Worm (Caenorhabditis elegans) whole organism, L4 larva: ENCODE measurements around the gene ZK1010.10.
A peak's percentile ranks its signal among the peaks of the same experiment; 100 is the strongest.

ENCODE experiments used
- F26F4.8 ChIP-seq: fragments of 200-800 bp; sonication (Bioruptor generic); conservative IDR thresholded peaks from 2 replicates; pipeline ENCODE4 v1.3.6; 2022; ENCODE audit warnings: missing genetic modification characterization, missing compliant biosample characterization
- F37D6.2 ChIP-seq: sonication (generic microtip); optimal IDR thresholded peaks from 2 replicates; lab custom pipeline; 2016; ENCODE audit warnings: mild to moderate bottlenecking, missing genetic modification characterization, missing compliant biosample characterization
- R02D3.7 ChIP-seq: fragments of 150-350 bp; sonication (generic microtip); optimal IDR thresholded peaks from 3 replicates; lab custom pipeline; 2014; ENCODE audit warnings: missing biosample characterization, missing genetic modification characterization
- Y48G9A.11 ChIP-seq: fragments of 200-800 bp; sonication (Bioruptor generic); IDR thresholded peaks from 2 replicates; pipeline ENCODE4 v1.3.6; 2022; ENCODE audit warnings: missing genetic modification reagents, missing genetic modification characterization, missing compliant biosample characterization
- Y5F2A.4 ChIP-seq: fragments of 200-800 bp; sonication (Bioruptor generic); optimal IDR thresholded peaks from 2 replicates; lab custom pipeline; 2018; ENCODE audit warnings: mild to moderate bottlenecking, missing genetic modification characterization, missing compliant biosample characterization
- ZK337.2 ChIP-seq: fragments of 200-800 bp; sonication (Bioruptor generic); IDR thresholded peaks from 2 replicates; pipeline ENCODE4 v1.3.6; 2022; ENCODE audit warnings: missing genetic modification reagents, missing genetic modification characterization, missing compliant biosample characterization
- ZK546.5 ChIP-seq, 2 experiments: sonication (generic microtip); optimal IDR thresholded peaks; 2 replicates each; lab custom pipeline; 2017; ENCODE audit warnings: missing biosample characterization in 2 of 2, missing genetic modification characterization in 2 of 2
- aly-2 ChIP-seq: sonication (generic microtip); optimal IDR thresholded peaks from 2 replicates; lab custom pipeline; 2018; ENCODE audit warnings: missing biosample characterization, missing genetic modification characterization
- ama-1 ChIP-seq: fragments of 150-350 bp; optimal IDR thresholded peaks from 2 replicates; lab custom pipeline; 2014; ENCODE audit warnings: inconsistent platforms, mixed read lengths
- attf-4 ChIP-seq: sonication (generic microtip); optimal IDR thresholded peaks from 3 replicates; lab custom pipeline; 2017; ENCODE audit warnings: missing biosample characterization, missing genetic modification characterization
- ceh-28 ChIP-seq: fragments of 150-350 bp; optimal IDR thresholded peaks from 2 replicates; lab custom pipeline; 2014; ENCODE audit warnings: missing biosample characterization, missing genetic modification reagents, missing genetic modification characterization
- ceh-82 ChIP-seq: sonication (generic microtip); optimal IDR thresholded peaks from 2 replicates; lab custom pipeline; 2017; ENCODE audit warnings: missing biosample characterization, missing genetic modification characterization
- ces-1 ChIP-seq: fragments of 150-350 bp; sonication (generic microtip); optimal IDR thresholded peaks from 4 replicates; lab custom pipeline; 2014; ENCODE audit warnings: missing biosample characterization, missing genetic modification reagents, missing genetic modification characterization
- cey-2 ChIP-seq: sonication (generic microtip); optimal IDR thresholded peaks from 3 replicates; lab custom pipeline; 2017; ENCODE audit warnings: missing genetic modification characterization, mild to moderate bottlenecking, missing compliant biosample characterization, antibody characterized with exemption, borderline replicate concordance; ENCODE audit not compliant: insufficient read depth
- duxl-1 ChIP-seq: sonication (generic microtip); optimal IDR thresholded peaks from 2 replicates; lab custom pipeline; 2016; ENCODE audit warnings: mild to moderate bottlenecking, missing genetic modification characterization, moderate library complexity, missing compliant biosample characterization; ENCODE audit not compliant: poor library complexity
- dve-1 ChIP-seq: sonication (generic microtip); optimal IDR thresholded peaks from 2 replicates; lab custom pipeline; 2017; ENCODE audit warnings: antibody characterized with exemption, mild to moderate bottlenecking, missing genetic modification characterization, missing compliant biosample characterization; ENCODE audit not compliant: insufficient read depth
- fkh-10 ChIP-seq: fragments of 150-350 bp; optimal IDR thresholded peaks from 2 replicates; lab custom pipeline; 2014; ENCODE audit warnings: missing biosample characterization, missing genetic modification reagents, missing genetic modification characterization
- hif-1 ChIP-seq, 2 experiments: sonication (generic microtip); optimal IDR thresholded peaks; 2 replicates each; lab custom pipeline; 2016 to 2017; ENCODE audit warnings: missing compliant biosample characterization in 2 of 2, missing genetic modification characterization in 2 of 2, missing genetic modification reagents in 2 of 2, missing genotype in 2 of 2, mild to moderate bottlenecking in 1 of 2
- hlh-30 ChIP-seq: sonication (generic microtip); optimal IDR thresholded peaks from 2 replicates; lab custom pipeline; 2017; ENCODE audit warnings: antibody characterized with exemption, mild to moderate bottlenecking, missing genetic modification characterization, missing compliant biosample characterization; ENCODE audit not compliant: insufficient read depth
- hmg-1.1 ChIP-seq: fragments of 200-800 bp; sonication (Bioruptor generic); IDR thresholded peaks from 2 replicates; pipeline ENCODE4 v1.3.6; 2022; ENCODE audit warnings: missing genetic modification reagents, missing genetic modification characterization, missing compliant biosample characterization
- jun-1 ChIP-seq: fragments of 150-350 bp; optimal IDR thresholded peaks from 2 replicates; lab custom pipeline; 2014; ENCODE audit warnings: missing biosample characterization, missing genetic modification reagents, missing genetic modification characterization
- lin-13 ChIP-seq: fragments of 150-350 bp; optimal IDR thresholded peaks from 2 replicates; lab custom pipeline; 2014; ENCODE audit warnings: missing biosample characterization, missing genetic modification reagents, missing genetic modification characterization
- lin-29 ChIP-seq: fragments of 200-800 bp; sonication (Bioruptor generic); IDR thresholded peaks from 2 replicates; pipeline ENCODE4 v1.3.6; 2022; ENCODE audit warnings: missing genetic modification reagents, missing genetic modification characterization, missing compliant biosample characterization
- lin-39 ChIP-seq: fragments of 150-350 bp; optimal IDR thresholded peaks from 2 replicates; lab custom pipeline; 2014; ENCODE audit warnings: missing biosample characterization, missing genetic modification reagents, missing genetic modification characterization
- lir-3 ChIP-seq: sonication (generic microtip); optimal IDR thresholded peaks from 2 replicates; lab custom pipeline; 2016; ENCODE audit warnings: mild to moderate bottlenecking, missing genetic modification characterization, missing compliant biosample characterization
- lsy-2 ChIP-seq, 2 experiments: fragments of 150-350 bp in 1 of 2; sonication (generic microtip) in 1 of 2; optimal IDR thresholded peaks; 2 replicates each; lab custom pipeline; 2014 to 2017; ENCODE audit warnings: missing biosample characterization in 2 of 2, missing genetic modification characterization in 2 of 2
- mdl-1 ChIP-seq, 2 experiments: fragments of 150-350 bp in 1 of 2; sonication (generic microtip) in 1 of 2; optimal IDR thresholded peaks; 2 replicates each; lab custom pipeline; 2014 to 2017; ENCODE audit warnings: missing biosample characterization in 2 of 2, missing genetic modification characterization in 2 of 2
- mep-1 ChIP-seq: fragments of 150-350 bp; sonication (generic microtip); optimal IDR thresholded peaks from 3 replicates; lab custom pipeline; 2014; ENCODE audit warnings: missing biosample characterization, missing genetic modification characterization
- nhr-10 ChIP-seq: fragments of 150-350 bp; optimal IDR thresholded peaks from 2 replicates; lab custom pipeline; 2014; ENCODE audit warnings: missing biosample characterization, missing genetic modification characterization
- nhr-11 ChIP-seq: fragments of 150-350 bp; optimal IDR thresholded peaks from 2 replicates; lab custom pipeline; 2014; ENCODE audit warnings: missing biosample characterization, missing genetic modification characterization
- nhr-111 ChIP-seq: fragments of 200-800 bp; sonication (Bioruptor generic); optimal IDR thresholded peaks from 2 replicates; lab custom pipeline; 2018; ENCODE audit warnings: mild to moderate bottlenecking, missing genetic modification characterization, missing compliant biosample characterization
- nhr-25 ChIP-seq: sonication (generic microtip); optimal IDR thresholded peaks from 2 replicates; lab custom pipeline; 2017; ENCODE audit warnings: missing genetic modification characterization, mild to moderate bottlenecking, missing compliant biosample characterization, antibody characterized with exemption, moderate library complexity, borderline replicate concordance; ENCODE audit not compliant: insufficient read depth
- nhr-28 ChIP-seq: fragments of 150-350 bp; optimal IDR thresholded peaks from 2 replicates; lab custom pipeline; 2014; ENCODE audit warnings: missing biosample characterization, missing genetic modification characterization
- nhr-41 ChIP-seq: fragments of 200-800 bp; sonication (Bioruptor generic); IDR thresholded peaks from 2 replicates; pipeline ENCODE4 v1.3.6; 2022; ENCODE audit warnings: missing genetic modification reagents, missing genetic modification characterization, missing compliant biosample characterization
- nhr-77 ChIP-seq: fragments of 150-350 bp; optimal IDR thresholded peaks from 2 replicates; lab custom pipeline; 2014; ENCODE audit warnings: missing biosample characterization, missing genetic modification characterization
- pha-4 ChIP-seq, 2 experiments: fragments of 150-350 bp in 1 of 2; fragments of 200-800 bp in 1 of 2; sonication (Bioruptor generic) in 1 of 2; IDR thresholded peaks in 1 of 2; optimal IDR thresholded peaks in 1 of 2; 2 replicates each; pipeline versions ENCODE4 v1.3.6 to Lab custom; 2014 to 2022; ENCODE audit warnings: missing genetic modification characterization in 2 of 2, missing genetic modification reagents in 2 of 2, missing biosample characterization in 1 of 2, missing compliant biosample characterization in 1 of 2
- pqm-1 ChIP-seq: sonication (generic microtip); optimal IDR thresholded peaks from 2 replicates; lab custom pipeline; 2017; ENCODE audit warnings: missing biosample characterization, missing genetic modification characterization
- rbr-2 ChIP-seq: sonication (generic microtip); optimal IDR thresholded peaks from 2 replicates; lab custom pipeline; 2016; ENCODE audit warnings: missing genotype, missing genetic modification characterization, missing compliant biosample characterization
- set-16 ChIP-seq: fragments of 200-800 bp; sonication (Bioruptor generic); IDR thresholded peaks from 2 replicates; pipeline ENCODE4 v1.3.6; 2022; ENCODE audit warnings: missing genetic modification reagents, missing genetic modification characterization, missing compliant biosample characterization
- skn-1 ChIP-seq: fragments of 150-350 bp; optimal IDR thresholded peaks from 2 replicates; lab custom pipeline; 2014; ENCODE audit warnings: missing biosample characterization, missing genetic modification characterization
- snpc-4 ChIP-seq: fragments of 150-350 bp; optimal IDR thresholded peaks from 2 replicates; lab custom pipeline; 2014; ENCODE audit warnings: missing biosample characterization, missing genetic modification characterization
- spr-1 ChIP-seq: sonication (generic microtip); optimal IDR thresholded peaks from 2 replicates; lab custom pipeline; 2016; ENCODE audit warnings: mild to moderate bottlenecking, missing genetic modification characterization, missing compliant biosample characterization
- tag-97 ChIP-seq: fragments of 200-800 bp; sonication (Bioruptor generic); IDR thresholded peaks from 2 replicates; pipeline ENCODE4 v1.3.6; 2022; ENCODE audit warnings: missing genetic modification characterization, missing compliant biosample characterization
- unc-130 ChIP-seq: sonication (generic microtip); optimal IDR thresholded peaks from 2 replicates; lab custom pipeline; 2016; ENCODE audit warnings: missing genetic modification reagents, missing genetic modification characterization, missing compliant biosample characterization
- unc-39 ChIP-seq: sonication (generic microtip); optimal IDR thresholded peaks from 2 replicates; lab custom pipeline; 2017; ENCODE audit warnings: missing biosample characterization, missing genetic modification characterization
- unc-62 ChIP-seq, 3 experiments: fragments of 150-350 bp in 1 of 3; sonication (generic microtip); optimal IDR thresholded peaks in 2 of 3; peaks in 1 of 3; 1 replicate in 1 of 3; 2 replicates in 2 of 3; lab custom pipeline; 2014 to 2017; ENCODE audit warnings: missing biosample characterization in 3 of 3, missing genetic modification characterization in 3 of 3, missing genetic modification reagents in 3 of 3, missing genotype in 1 of 3
- vab-7 ChIP-seq: fragments of 200-800 bp; sonication (Bioruptor generic); IDR thresholded peaks from 2 replicates; pipeline ENCODE4 v1.3.6; 2022; ENCODE audit warnings: missing genetic modification reagents, missing genetic modification characterization, missing compliant biosample characterization
- zag-1 ChIP-seq: fragments of 150-350 bp; optimal IDR thresholded peaks from 2 replicates; lab custom pipeline; 2014; ENCODE audit warnings: missing biosample characterization, missing genetic modification characterization
- zfp-3 ChIP-seq: fragments of 200-800 bp; sonication (Bioruptor generic); conservative IDR thresholded peaks from 2 replicates; pipeline ENCODE4 v1.3.6; 2022; ENCODE audit warnings: missing genetic modification reagents, missing genetic modification characterization, missing compliant biosample characterization
- zip-11 ChIP-seq: fragments of 200-800 bp; sonication (Bioruptor generic); IDR thresholded peaks from 2 replicates; pipeline ENCODE4 v1.3.6; 2022; ENCODE audit warnings: missing genetic modification characterization, missing compliant biosample characterization
- zip-2 ChIP-seq: fragments of 150-350 bp; optimal IDR thresholded peaks from 2 replicates; lab custom pipeline; 2014; ENCODE audit warnings: missing biosample characterization, missing genetic modification characterization

Gene ZK1010.10

DNA sequence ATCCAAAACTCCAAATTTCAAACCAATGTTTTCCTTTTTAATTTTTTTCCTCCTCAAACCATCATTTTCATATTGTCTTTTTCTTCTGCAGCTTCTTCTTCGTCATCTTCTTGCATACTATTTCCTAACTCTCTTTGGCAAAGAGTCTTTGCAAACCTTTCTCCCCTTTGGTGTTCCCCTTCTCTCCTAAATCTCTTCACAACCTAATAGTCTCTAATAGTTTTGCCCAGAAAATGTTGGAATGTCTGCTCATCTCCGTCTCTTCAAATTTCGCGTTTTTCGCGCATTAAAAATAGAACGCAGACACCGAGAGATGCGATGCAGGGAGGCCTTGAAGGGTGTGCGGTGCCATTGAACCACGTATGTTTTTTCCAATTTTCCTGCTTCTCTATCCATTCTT is at the start of gene ZK1010.10:
Gene ZK1010.10, plus strand, starts transcription at position 286 of the 400 bp plus-strand sequence.
- peak; percentile 34 for TF ChIP-seq rbr-2 (tag; lab: Kevin White, UChicago)
- TF ChIP-seq nhr-25 (tag; lab: Kevin White, UChicago), result no peak
- TF ChIP-seq hif-1 (tag; optimal IDR thresholded peaks at IDR 0.05; lab: Kevin White, UChicago), result no peak
- TF ChIP-seq set-16 (GFP tag; lab: Robert Waterston, UW), result no peak
- TF ChIP-seq hlh-30 (tag; lab: Kevin White, UChicago), result no peak
- no peak for TF ChIP-seq nhr-41 (GFP tag; lab: Robert Waterston, UW)
- TF ChIP-seq ceh-28 (tag; lab: Kevin White, UChicago), result no peak
- peak; percentile 6 for TF ChIP-seq jun-1
- no peak for TF ChIP-seq ZK337.2
- TF ChIP-seq zfp-3 (GFP tag; lab: Robert Waterston, UW), result no peak
- no peak for TF ChIP-seq tag-97 (GFP tag; lab: Robert Waterston, UW)
- TF ChIP-seq mep-1 (tag; lab: Kevin White, UChicago), result no peak
- no peak for TF ChIP-seq cey-2 (tag; lab: Kevin White, UChicago)
- TF ChIP-seq F37D6.2 (tag; lab: Kevin White, UChicago), result no peak
- peak in 1 of 2 experiments; percentile 73 for TF ChIP-seq lsy-2 (tag; optimal IDR thresholded peaks at IDR 0.05; lab: Kevin White, UChicago)
- no peak for TF ChIP-seq nhr-11 (tag; lab: Kevin White, UChicago)
- TF ChIP-seq duxl-1 (tag; lab: Kevin White, UChicago), result no peak
- no peak for TF ChIP-seq zip-2 (tag; lab: Kevin White, UChicago)
- no peak for TF ChIP-seq vab-7 (GFP tag; lab: Robert Waterston, UW)
- TF ChIP-seq pqm-1 (tag; lab: Kevin White, UChicago), result no peak
- no peak for TF ChIP-seq unc-39
- TF ChIP-seq R02D3.7 (tag; lab: Kevin White, UChicago), result no peak
- no peak for TF ChIP-seq nhr-10 (tag; lab: Kevin White, UChicago)
- no peak for TF ChIP-seq ces-1 (GFP tag; lab: Kevin White, UChicago)
- TF ChIP-seq ZK546.5 (tag; optimal IDR thresholded peaks at IDR 0.05; lab: Kevin White, UChicago), result no peak
- no peak for TF ChIP-seq Y48G9A.11 (GFP tag; lab: Robert Waterston, UW)
- no peak for TF ChIP-seq pha-4 (GFP tag; IDR thresholded peaks at IDR 0.05; lab: Robert Waterston, UW)
- no peak for TF ChIP-seq pha-4 (tag; optimal IDR thresholded peaks at IDR 0.05; lab: Kevin White, UChicago)
- no peak for TF ChIP-seq Y5F2A.4 (GFP tag; lab: Kevin White, UChicago)
- peak in 1 of 2 experiments; percentile 10 for TF ChIP-seq mdl-1 (tag; optimal IDR thresholded peaks at IDR 0.05; lab: Kevin White, UChicago)
- TF ChIP-seq nhr-77 (tag; lab: Kevin White, UChicago), result no peak
- no peak for TF ChIP-seq zip-11 (GFP tag; lab: Robert Waterston, UW)
- TF ChIP-seq hmg-1.1 (GFP tag; lab: Robert Waterston, UW), result peak; percentile 58; the same call in 1 of the 2 replicates
- TF ChIP-seq nhr-28 (tag; lab: Kevin White, UChicago), result no peak
- no peak for TF ChIP-seq lin-29 (GFP tag; lab: Robert Waterston, UW)
- TF ChIP-seq dve-1 (tag; lab: Kevin White, UChicago), result no peak
- no peak for TF ChIP-seq unc-130
- no peak for TF ChIP-seq ama-1
- TF ChIP-seq aly-2, result no peak
- TF ChIP-seq lir-3, result no peak
- no peak for TF ChIP-seq F26F4.8 (GFP tag; lab: Robert Waterston, UW)
- no peak for TF ChIP-seq spr-1
- no peak for TF ChIP-seq attf-4 (tag; lab: Kevin White, UChicago)
- TF ChIP-seq skn-1 (tag; lab: Kevin White, UChicago), result no peak
- no peak for TF ChIP-seq zag-1 (tag; lab: Kevin White, UChicago)
- TF ChIP-seq lin-13 (GFP tag; lab: Kevin White, UChicago), result no peak
- TF ChIP-seq nhr-111 (GFP tag; lab: Kevin White, UChicago), result no peak
- TF ChIP-seq fkh-10 (GFP tag; lab: Kevin White, UChicago), result peak; percentile 11
- no peak for TF ChIP-seq lin-39
- no peak for TF ChIP-seq unc-62 (GFP tag; optimal IDR thresholded peaks at IDR 0.05 in 1 of 2; lab: Kevin White, UChicago)
- TF ChIP-seq unc-62 (tag; optimal IDR thresholded peaks at IDR 0.05; lab: Kevin White, UChicago), result no peak
- no peak for TF ChIP-seq snpc-4 (tag; lab: Kevin White, UChicago)
- TF ChIP-seq ceh-82, result no peak
